Worm (Caenorhabditis elegans): Measurements from ENCODE around the gene F19G12.11.

Gene F19G12.11

ce11 chrX:1426425-1426824 is at the start of gene F19G12.11:
TSS of gene F19G12.11 (minus strand) at chrX:1426525.
- no peak for TF ChIP-seq unc-62 (GFP tag; optimal IDR thresholded peaks at IDR 0.05)

ce11 chrX:1476005-1476404 is 49.7 kb upstream of the F19G12.11 start:
- TF ChIP-seq unc-62 (GFP tag; optimal IDR thresholded peaks at IDR 0.05) = no peak

ce11 chrX:1473794-1474193 is 47.5 kb upstream of the F19G12.11 start:
- TF ChIP-seq unc-62 (GFP tag; optimal IDR thresholded peaks at IDR 0.05) = no peak

- no peak for TF ChIP-seq unc-62 (GFP tag; optimal IDR thresholded peaks at IDR 0.05)
Observed at ce11 chrX:1472880-1473279, 46.6 kb upstream of the F19G12.11 start, which contains the start of gene D1005.5. TSS of gene D1005.5 (minus strand) at chrX:1472980.

- TF ChIP-seq unc-62 (GFP tag; optimal IDR thresholded peaks at IDR 0.05) = no peak
Observed at ce11 chrX:1471232-1471631, 44.9 kb upstream of the F19G12.11 start.

- no peak for TF ChIP-seq unc-62 (GFP tag; optimal IDR thresholded peaks at IDR 0.05)
Observed at ce11 chrX:1468057-1468456, 41.7 kb upstream of the F19G12.11 start.

- no peak for TF ChIP-seq unc-62 (GFP tag; optimal IDR thresholded peaks at IDR 0.05)
Observed at ce11 chrX:1464699-1465098, 38.4 kb upstream of the F19G12.11 start, which contains the start of gene D1005.6. TSS of gene D1005.6 (minus strand) at chrX:1464799.

- TF ChIP-seq unc-62 (GFP tag; optimal IDR thresholded peaks at IDR 0.05) = no peak
Observed at ce11 chrX:1459756-1460155, 33.4 kb upstream of the F19G12.11 start.

- no peak for TF ChIP-seq unc-62 (GFP tag; optimal IDR thresholded peaks at IDR 0.05)
Observed at ce11 chrX:1458793-1459192, 32.5 kb upstream of the F19G12.11 start, which contains the start of gene D1005.2. TSS of gene D1005.2 (plus strand) at chrX:1459022.

ce11 chrX:1456350-1457080 is 30.2 kb upstream of the F19G12.11 start:
- TF ChIP-seq unc-62 (GFP tag; optimal IDR thresholded peaks at IDR 0.05) = no peak

ce11 chrX:1454385-1454784 is 28.1 kb upstream of the F19G12.11 start:
- TF ChIP-seq unc-62 (GFP tag; optimal IDR thresholded peaks at IDR 0.05) = no peak

ce11 chrX:1453770-1454169 is 27.4 kb upstream of the F19G12.11 start, which contains the start of gene cebp-1:
TSS of gene cebp-1 (minus strand) at chrX:1453868.
- no peak for TF ChIP-seq unc-62 (GFP tag; optimal IDR thresholded peaks at IDR 0.05)

- TF ChIP-seq unc-62 (GFP tag; optimal IDR thresholded peaks at IDR 0.05) = no peak
Observed at ce11 chrX:1451816-1452602, 25.7 kb upstream of the F19G12.11 start.

- TF ChIP-seq unc-62 (GFP tag; optimal IDR thresholded peaks at IDR 0.05) = no peak
Observed at ce11 chrX:1451240-1451639, 24.9 kb upstream of the F19G12.11 start.

ce11 chrX:1450352-1450818 is 24.1 kb upstream of the F19G12.11 start, which contains the start of gene W05H7.1:
TSS of gene W05H7.1 (plus strand) at chrX:1450768.
- no peak for TF ChIP-seq unc-62 (GFP tag; optimal IDR thresholded peaks at IDR 0.05)

- peak; percentile 5 for TF ChIP-seq unc-62 (GFP tag; optimal IDR thresholded peaks at IDR 0.05)
Observed at ce11 chrX:1446593-1447141, 20.3 kb upstream of the F19G12.11 start, which contains the start of gene zfp-3. TSS of gene zfp-3 (minus strand) at chrX:1446643.

All from whole organism, dauer.